Fruit fly (Drosophila melanogaster): ENCODE results near the gene CG5863.

- TF ChIP-seq Ets98B (GFP tag; IDR thresholded peaks at IDR 0.05) (no peak), Pif1B (GFP tag; optimal IDR thresholded peaks at IDR 0.05) (no peak)
Observed at dm6 chr3R:17434330-17434729, 23.4 kb downstream of the CG5863 start, which contains the start of gene CG44090.

Data from whole organism, pupa.